Fruit fly (Drosophila melanogaster): ENCODE results near the gene Gs2.
A peak's percentile ranks its signal among the peaks of the same experiment; 100 is the strongest.

Gene Gs2

DNA sequence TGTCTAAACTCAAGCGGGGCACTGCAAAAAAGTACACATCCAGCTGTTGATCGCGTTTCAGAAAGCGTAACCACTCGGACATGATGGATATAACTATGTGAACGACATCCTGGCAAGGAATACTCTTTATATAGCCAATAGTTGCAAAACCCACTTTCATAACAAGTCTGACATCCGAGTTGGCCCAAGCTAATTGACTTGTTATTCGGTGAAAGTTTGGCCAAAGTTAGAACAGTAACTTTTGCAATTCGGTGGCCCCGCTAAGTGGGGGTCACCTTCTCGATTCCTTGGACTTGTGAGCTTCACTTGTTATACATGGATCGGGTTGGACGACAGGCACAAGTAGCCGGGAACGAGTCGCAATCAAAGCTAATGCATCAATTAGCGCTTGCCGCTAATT lies 5.3 kb upstream of the Gs2 start, which contains the start of the genes Gr10a and Or10a:
TSS of gene Gr10a (minus strand) at position 101 of the 400 bp plus-strand sequence.
TSS of gene Or10a (minus strand) at position 101 of the 400 bp plus-strand sequence.
- TF ChIP-seq noc (tag; optimal IDR thresholded peaks at IDR 0.05): no peak

DNA sequence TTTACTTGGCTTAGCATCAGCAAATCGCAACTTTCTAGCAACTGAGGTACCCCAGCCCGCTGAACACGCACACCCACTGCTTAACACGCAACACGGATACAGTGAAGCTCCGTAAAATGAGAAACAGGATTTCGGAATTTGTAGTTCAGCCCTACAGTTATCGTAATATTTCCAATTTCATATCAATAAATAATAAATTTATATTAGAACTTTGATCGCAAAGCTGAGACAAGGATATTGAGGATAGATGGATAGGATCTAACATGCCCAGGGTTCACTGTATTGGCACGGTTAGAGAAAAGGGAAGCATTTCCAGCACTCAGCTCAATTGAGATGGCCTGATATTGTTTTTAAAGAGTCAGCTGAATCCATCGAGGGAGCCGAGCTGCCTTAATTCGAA lies 3.4 kb upstream of the Gs2 start:
- peak; percentile 9 for TF ChIP-seq noc (tag; optimal IDR thresholded peaks at IDR 0.05)

DNA sequence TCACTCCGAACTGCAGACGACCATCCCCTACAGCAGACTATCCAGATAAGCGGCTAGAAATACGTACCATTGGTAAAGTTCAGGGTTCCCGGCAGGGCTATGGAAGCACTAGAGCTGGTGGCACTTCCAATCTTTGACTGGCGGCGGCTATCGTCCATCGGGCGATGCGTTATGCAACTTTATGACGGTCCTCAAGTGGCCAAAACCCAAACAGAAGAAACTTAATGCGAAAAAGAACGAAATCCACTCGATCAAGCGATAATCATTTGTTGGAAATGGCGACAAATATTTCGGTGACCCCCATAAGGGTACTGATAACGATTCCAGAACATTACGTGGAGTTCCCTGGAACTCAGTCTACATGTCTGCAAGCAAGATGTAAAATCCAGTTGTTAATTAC lies 2.7 kb upstream of the Gs2 start:
- TF ChIP-seq noc (tag; optimal IDR thresholded peaks at IDR 0.05): no peak

DNA sequence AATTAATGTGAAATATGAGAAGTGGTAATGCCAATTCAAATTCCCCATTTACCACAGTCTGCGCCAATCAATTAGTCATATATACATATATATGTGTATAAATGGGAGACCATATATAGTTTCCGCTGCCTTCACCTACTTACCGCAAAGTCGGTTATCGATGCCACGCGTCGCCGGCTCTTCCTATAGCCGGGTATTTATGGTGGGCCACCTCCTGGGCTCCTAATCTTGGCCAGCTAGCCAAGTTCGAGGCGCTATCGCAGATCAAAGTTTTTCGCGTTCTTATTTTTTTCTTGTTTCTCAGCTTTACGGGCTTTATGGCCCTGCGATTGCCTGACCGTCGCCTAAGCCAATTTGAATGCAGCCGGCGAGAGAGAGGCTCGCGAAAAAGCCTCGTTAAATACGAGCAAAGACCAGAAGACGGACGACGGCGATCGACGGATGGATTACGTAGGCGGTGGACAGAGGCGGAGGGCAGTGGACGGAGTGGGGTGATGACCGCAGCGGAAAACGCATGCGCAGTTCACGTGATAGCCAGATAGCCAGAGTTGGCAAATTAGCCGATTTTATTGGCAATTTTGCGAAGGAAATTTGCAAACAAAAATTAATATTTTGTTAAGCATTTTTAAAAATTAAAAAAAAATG lies 1.8 kb upstream of the Gs2 start:
- peak; percentile 34 for TF ChIP-seq noc (tag; optimal IDR thresholded peaks at IDR 0.05)

DNA sequence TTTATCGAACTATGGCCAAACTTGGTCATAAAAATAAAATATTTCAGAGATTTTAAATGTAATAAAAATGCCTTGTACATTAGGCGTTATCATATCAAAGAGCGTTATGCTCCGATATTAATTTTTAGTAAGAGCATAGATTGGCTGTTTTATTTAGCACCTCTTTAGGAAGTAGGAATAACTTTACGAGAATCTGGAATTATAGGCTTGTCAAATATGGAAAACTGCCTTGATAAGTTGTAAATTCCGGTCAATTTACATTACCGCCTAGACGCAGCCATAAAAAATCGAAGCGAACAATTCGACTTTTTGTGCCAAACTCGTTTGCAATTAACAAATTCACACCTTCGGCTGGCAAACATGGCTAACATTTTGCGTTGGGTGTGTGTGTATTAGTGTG lies 561 bp upstream of the Gs2 start:
- TF ChIP-seq noc (tag; optimal IDR thresholded peaks at IDR 0.05): no peak

DNA sequence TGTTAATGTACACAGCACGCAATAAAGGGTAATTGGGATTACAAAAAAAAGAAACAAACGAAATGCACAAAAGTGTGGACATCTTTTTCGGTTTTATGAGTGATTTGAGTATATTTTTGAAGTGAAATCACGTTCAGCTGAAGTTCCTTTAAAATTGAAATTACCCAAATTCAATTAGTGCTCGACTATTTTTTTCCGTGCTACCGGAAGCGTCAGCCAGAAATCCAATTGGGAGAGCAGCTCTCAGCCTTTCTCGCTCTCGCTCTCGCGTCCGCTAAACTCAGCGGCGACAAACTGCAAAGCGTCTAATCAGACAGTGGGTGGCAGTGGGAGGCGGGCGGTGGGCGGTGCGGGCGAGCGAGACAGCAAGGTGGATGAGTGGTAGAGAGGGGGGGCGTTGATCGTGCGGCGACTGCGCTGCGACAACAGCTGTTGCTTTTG lies 665 bp downstream of the Gs2 start:
- TF ChIP-seq noc (tag; optimal IDR thresholded peaks at IDR 0.05): peak; percentile 92

DNA sequence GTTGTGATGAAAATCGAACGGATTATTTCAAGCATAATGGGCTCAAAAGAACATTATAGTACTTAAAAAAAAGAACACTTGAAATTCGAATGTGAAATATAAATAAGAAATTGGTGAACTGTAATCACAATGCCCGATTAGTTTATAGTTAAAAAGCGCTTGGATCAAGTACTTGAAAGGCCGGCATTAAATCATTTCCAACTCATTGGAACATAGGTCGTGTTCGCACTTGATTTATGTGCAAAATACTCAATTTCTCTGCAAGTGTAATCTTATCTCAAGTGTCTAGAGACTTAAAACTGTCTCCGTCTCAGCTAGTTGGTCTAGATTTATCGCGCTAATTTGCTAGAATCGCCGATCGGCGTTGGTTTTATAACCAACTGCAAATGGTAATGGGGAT lies 1.9 kb downstream of the Gs2 start:
- peak; percentile 74 for TF ChIP-seq noc (tag; optimal IDR thresholded peaks at IDR 0.05)

DNA sequence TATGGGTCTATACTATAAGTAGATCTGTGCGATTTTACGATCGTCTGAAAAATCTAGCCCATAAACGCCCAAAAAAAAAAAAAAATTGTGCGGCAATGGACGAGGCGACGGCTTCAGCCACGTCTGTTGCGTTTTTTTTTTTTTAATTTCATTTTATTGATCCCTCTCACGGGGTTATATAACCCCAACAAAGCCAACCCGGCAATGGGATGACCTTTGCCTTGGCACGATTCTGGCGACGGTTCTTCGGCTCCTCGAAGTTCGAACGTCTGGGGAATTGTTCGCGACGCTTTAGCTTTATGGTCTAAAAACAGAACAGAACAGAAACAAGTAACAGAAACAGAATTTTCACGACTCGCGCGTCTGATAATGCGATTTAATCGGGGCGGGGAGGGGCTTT lies 2.8 kb downstream of the Gs2 start:
- no peak for TF ChIP-seq noc (tag; optimal IDR thresholded peaks at IDR 0.05)

DNA sequence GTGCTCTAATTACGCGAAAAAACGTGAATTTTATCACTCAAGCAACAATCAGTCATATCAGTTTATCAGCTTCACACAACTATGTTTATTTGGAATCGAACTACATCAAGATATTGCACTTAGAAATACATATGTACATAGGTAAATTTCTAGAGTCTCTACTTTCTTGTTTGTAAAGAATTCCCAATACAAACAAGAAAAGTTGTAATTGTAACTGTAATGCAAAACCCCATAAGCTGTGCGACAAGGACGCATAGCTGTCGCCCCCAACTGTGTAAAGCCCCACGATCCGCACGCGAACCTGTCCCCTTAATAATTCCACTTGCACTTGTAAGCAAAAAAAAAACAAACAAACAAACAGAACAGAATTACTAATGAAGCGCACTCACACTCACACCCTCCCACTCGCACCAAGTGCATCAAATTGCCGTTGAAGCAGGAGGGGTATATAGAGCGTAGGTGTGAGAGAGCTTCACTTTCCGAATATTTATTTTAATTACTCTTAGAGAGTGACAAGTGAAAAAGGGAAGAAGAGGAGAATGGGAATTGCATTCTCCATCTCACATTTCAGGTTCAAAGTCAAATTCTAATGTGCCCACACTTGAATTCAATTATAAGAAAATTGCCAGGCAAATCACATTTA lies 3.4 kb downstream of the Gs2 start:
- TF ChIP-seq noc (tag; optimal IDR thresholded peaks at IDR 0.05): no peak

DNA sequence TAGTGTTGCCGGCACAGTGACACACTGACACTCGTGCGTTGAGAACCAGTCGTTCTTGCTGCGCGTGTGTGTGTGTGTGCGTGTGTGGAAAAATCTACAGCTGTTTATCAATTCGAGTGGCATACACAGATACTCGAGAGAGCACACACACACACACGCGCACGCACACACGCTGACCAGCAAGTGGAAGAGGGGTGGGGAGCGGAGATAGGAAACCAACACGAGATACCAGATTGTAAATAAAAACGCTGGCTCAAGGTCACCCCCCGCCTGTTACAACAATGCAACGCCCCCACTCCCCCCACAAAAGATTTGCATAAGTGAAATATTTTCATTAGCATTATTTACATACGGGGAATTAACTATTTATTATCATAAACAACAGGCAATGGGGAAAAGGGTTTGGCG lies 4.7 kb downstream of the Gs2 start:
- TF ChIP-seq noc (tag; optimal IDR thresholded peaks at IDR 0.05): no peak

DNA sequence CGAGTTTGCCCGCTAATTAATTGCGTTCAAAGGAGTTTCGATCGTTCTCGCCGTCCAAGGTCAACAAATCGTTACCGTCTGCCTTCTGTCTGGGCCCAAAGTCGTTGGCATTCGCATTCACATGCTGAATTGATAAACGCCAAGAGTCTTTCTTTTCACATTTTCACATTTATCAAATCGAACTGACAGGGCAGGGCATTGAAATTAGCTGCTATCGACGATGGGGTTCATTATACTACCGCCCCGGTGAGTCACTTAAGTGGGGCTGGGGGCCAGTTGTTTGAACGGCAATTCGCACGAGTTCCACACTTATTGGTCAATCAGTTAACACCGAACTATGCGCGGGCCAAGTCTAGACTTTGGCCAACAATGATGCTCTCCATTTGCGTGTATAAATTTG lies 8.3 kb downstream of the Gs2 start:
- TF ChIP-seq noc (tag; optimal IDR thresholded peaks at IDR 0.05): peak; percentile 10

DNA sequence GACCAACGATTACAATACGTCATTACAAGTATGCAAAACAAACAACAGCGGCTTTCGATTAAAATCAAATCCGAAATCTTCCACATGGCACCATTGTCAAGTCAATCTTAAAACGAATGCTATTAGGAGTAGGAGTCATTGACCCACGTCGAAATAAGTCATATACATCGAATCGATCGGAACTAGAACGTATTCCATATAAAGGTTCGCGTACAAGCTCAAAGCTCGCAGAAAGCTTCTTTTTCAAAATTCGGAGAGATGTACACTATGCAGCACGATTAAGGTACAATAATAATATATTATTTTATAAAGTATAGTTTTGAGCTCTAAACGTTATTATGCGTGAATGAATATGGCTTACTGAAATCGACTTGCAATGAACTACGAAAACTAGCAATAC lies 11.3 kb downstream of the Gs2 start:
- TF ChIP-seq noc (tag; optimal IDR thresholded peaks at IDR 0.05): no peak

DNA sequence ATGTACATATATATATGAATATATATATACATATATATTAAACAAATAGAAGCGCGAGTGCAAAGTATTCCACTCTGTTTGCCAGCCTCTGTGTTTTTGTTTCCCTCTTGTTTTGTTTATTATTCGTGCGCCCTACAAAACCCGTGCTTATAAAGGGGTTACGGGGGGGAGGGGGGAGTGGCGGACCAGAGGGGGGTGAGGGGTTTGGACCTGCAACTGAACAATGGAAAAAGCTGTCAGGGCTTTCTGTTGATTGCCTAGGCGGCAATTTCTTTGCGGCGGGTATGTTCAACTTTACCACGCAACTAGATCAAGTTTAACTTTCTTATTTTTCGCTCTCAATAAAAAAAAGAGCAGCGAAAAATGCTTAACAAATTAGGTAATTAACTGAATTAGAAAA lies 16.6 kb downstream of the Gs2 start:
- no peak for TF ChIP-seq noc (tag; optimal IDR thresholded peaks at IDR 0.05)

DNA sequence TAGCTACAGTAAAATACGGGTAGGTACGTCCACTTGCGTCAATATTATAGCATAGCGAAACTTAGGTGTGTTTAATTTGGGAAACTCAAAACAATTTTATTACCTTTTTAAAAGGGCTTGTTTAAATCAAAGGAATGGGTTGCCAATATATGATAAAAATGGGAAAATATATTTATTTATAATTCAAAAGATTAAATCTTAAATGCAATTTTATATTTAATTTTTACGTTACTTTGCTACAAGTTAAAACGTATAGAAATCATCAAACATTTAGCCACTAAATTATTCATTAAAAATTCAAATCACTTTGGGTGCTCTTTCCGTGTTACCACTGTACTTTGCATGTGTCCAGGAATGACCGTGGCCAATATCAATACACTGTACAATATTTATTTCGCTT lies 18.3 kb downstream of the Gs2 start:
- TF ChIP-seq noc (tag; optimal IDR thresholded peaks at IDR 0.05): peak; percentile 68

DNA sequence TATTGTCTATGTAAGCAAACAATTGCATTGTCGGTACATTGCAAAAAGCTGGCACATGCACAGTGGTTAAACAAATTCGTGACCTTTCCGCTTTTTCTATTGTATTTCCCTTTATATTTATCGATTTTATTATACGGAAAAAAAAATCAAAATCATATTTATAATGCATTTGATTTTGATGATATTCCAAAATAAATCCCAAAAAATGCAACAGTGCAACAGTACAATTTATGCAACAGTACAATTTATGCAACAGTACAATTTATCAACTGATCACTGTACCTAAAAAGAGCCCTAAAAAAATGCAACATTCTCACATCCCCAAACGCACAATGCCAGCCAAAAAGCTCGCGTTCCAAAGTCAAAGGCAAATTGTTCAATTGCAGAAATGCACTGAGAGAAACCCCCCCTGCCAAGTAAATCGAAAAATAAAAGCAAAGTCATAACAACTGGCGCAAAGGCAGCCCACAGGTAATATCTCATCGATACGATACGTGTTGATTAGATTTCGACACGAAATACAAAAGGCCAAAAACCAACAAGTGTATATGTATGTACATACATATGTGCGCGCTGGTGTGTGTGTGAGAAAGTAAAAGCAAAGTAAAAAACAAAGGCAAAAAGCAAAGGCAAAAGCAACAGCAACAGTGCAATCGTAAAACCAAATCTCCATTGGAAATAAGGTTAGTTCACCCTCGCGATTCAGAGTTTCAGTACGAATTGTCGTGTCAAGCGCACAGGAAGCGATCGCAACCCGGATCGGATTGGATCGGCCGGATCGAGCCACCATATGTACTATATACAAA lies 19.4 kb downstream of the Gs2 start, which contains the start of gene Sk1:
TSS of gene Sk1 (plus strand) at position 711 of the 806 bp plus-strand sequence.
- TF ChIP-seq noc (tag; optimal IDR thresholded peaks at IDR 0.05): no peak

DNA sequence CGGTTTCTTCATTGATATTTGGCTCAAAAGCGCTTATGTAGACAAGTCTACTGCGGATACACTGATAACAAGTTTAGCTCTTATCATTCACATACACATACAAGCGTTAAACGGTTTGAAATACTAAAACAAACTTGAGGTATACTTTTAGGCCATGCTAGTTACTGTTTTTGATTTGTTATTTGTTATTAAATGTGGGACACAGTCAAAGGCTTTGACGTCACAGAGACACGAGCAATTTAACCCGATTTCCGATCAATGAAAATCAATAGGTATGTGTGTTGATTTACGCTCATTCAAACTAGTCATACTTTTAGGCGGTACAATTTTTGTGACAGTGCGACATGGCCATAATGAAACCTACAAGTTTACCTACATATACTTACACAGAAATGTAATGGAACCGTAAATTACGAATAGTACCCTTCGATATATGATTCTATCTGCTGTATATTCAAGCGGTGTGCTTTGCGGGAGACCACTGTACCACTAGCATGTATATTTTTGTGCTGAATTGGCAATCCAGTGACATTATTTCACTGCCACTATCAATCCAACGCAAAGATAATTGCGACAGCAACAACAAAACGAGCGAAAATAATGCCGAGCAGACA lies 24.3 kb downstream of the Gs2 start:
- peak; percentile 96 for TF ChIP-seq noc (tag; optimal IDR thresholded peaks at IDR 0.05)

Data from whole organism, larva.